Fruit fly (Drosophila melanogaster): ENCODE results near the gene CG5225.

Gene CG5225

DNA sequence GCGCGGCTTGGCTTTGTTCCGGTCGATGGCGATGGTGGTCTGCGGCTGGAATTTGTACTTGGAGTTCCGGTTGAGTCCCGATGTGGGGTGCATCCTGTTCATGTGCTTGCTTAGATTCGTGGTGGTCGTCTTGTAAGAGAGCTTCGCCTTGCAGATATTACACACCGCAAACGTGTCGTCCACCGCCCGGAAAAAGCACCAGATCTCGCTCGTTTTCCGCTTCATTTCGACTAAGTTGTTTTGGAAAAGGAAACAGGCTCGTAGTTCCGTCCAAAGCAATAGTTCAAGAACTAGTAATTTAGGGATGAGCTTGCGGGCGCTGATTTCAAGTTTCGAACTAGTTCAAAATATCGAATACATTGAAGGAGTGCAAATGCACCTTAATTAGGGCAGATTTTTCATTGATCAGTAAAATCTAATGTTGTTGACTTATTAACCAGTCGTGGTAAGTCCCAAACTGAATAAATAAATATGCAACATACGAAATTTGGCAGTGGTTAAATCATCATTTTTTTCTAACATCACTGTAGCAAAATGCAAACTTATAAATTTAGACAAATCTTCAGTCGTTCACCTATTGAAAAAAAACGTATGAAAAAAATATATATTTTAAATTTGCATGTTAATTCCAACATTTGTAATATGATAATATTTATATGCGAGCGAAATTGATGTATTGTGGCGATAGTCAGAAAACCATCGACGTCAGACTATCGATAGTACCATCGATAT, 14.5 kb downstream of the CG5225 start, which contains the start of the genes bdwf and Patr-1:
TSS of gene bdwf (minus strand) at position 299 of the 732 bp plus-strand sequence.
TSS of gene Patr-1 (plus strand) at position 727 of the 732 bp plus-strand sequence.
- TF ChIP-seq CTCF (optimal IDR thresholded peaks at IDR 0.05) = no peak
- no peak for TF ChIP-seq CG8478 (optimal IDR thresholded peaks at IDR 0.05)

DNA sequence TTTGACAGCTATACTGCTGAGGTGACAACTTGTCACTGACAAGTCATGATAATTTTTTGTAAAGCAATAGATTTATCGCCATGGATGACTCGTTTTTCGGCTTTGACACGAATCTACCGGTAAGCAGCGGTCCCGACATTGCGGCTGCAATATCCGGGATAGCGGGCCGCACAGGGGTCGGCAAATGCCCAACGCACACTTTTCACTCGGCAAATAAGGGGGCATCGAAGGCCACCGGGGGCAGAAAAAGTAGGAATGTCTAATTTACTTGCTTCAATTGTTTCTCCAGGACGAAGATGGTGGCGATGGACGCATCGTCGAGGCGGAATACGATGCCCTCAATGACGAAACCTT, 15.1 kb downstream of the CG5225 start:
- no peak for TF ChIP-seq CG8478 (optimal IDR thresholded peaks at IDR 0.05)
- TF ChIP-seq CTCF (optimal IDR thresholded peaks at IDR 0.05) = no peak

DNA sequence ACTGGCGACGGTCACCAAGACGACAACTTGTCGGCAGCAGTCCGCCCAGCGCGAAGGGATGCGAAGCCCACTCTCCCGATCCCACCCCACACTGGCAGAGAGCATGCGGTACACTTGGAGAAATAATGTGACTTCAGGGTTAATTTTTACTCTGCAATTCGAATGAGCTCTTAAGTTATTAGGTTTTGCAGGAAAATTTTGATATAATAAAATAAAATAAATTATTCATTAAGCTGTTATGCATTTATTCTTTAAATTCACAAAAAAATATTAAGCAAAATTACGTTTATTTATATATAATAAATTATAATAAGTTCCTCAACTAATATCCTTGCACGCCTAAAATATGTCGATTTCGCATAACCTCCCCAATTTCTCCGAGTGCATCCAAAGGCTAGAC, 20.4 kb downstream of the CG5225 start:
- TF ChIP-seq CTCF (optimal IDR thresholded peaks at IDR 0.05) (no peak), CG8478 (optimal IDR thresholded peaks at IDR 0.05) (no peak)

DNA sequence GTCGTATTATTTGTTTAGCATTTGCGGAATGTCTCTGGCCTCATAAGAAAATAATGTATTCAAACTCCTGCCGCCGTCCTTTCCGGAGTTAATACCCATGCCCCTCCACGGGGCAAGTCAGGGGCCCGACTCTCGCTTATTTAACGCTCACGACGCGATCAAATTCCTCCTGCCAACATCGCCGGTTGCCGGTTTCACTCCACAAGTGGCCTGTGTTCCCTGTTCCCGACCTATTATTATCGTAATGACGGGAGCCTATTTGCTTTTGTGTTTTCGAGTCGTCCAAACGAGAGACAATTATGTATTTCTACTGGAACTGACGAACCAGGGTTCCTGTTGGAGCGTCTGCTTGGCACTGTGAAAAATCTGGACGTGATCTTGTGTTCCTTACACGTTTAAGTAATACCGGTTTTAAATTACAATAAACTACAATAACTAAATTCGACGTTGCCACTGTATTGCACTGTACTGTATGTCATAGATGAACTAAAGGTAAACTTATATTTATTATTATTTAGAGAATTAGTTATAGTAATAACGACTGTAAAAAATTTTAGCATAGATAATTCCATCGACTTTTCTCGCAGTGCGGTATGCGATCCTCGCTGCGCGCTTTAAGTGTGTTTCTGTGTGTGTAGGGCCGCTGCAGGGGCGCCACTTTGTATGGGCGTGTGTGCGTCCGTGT, 24.1 kb downstream of the CG5225 start:
- TF ChIP-seq CG8478 (optimal IDR thresholded peaks at IDR 0.05) = no peak
- no peak for TF ChIP-seq CTCF (optimal IDR thresholded peaks at IDR 0.05)

DNA sequence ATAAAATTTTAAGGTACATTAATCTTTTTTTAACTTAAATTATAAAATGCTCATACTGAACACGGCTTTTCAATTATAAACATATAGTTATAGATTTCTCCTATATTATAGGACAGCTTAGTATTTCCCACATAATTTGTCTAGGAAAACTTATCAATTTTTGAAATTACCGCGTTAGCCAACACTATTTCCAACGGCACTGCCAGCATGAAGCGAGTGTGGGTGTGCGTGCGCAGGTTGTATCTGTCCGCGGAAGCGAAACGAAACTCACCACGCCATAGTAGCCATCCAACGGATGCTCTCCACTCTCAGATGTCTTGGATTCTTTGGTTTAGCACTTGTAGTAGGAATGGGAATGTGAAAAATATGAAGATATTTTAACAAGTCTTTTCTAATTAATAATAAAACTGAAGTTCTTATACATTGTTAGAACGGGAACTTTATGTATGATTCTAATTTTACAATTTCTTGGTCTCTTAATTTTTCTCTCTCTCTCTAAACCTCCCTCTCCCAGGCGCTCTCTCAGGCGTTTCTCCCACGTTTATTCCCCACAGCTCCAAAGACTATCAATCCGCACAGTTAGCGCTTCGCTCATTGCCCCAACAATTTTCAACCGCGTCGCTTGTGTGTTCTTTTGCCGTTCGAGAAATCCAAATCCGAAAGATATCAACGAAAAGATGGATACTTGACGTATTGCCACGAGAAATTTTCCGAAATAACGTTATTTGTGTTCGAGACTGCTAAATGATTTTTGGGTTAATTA, 25.1 kb downstream of the CG5225 start, which contains the start of gene Dad:
TSS of gene Dad (plus strand) at position 593 of the 763 bp plus-strand sequence.
- TF ChIP-seq CG8478 (optimal IDR thresholded peaks at IDR 0.05) (no peak), CTCF (optimal IDR thresholded peaks at IDR 0.05) (no peak)

DNA sequence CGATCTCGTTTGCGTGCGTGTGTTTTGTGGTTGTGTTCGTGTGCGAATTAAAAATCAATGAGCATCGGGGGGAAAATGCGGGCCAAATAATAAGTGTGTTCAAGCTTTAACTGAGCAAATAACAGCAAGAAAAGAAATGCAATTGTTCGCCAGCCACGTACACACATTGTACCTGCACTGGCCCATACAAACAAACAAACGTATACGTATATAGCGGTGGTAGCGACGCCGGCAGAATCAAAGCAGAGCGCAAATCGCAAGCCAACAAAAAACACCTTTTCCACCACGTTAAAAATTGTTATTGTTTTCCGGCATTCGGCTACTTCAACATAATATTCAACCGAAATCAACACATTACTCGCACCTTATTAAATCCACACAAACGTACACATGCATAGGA, 26.0 kb downstream of the CG5225 start:
- TF ChIP-seq CG8478 (optimal IDR thresholded peaks at IDR 0.05) = no peak
- no peak for TF ChIP-seq CTCF (optimal IDR thresholded peaks at IDR 0.05)

DNA sequence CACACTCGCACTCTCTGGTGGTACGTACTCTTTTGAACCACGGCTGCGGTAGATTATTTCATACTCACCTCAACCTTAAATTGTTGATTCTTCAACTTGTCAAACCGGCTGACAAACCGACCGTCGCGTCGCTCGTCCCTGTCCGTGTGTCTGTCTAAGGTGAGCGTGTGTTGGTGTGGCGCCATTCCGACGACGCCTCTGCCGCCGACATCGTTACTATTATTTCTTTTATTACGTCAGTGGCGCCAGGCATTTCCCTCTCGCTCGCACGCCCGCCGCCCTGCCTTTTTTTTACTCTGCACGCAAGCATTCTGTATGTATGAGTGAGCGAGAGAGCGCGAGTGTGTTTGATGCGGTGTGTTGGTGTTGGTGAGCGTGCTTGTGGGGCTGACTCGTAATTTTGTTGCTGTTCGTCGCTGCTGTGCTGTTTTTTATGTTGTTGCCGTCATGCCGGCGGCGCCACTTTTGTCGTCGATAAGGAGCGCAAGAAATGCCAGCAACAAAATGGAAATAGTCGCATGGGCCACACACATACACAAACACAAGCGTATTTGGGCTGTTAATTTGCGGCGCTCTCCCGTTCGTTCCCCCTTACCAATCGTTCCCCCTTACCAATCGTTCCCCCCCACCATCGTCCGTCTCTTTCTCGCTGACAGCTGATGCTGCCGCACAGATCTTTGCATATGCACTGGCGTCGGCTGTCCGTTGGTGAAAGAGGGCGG, 27.9 kb downstream of the CG5225 start:
- TF ChIP-seq CTCF (optimal IDR thresholded peaks at IDR 0.05) (peak; percentile 20 to 32), CG8478 (optimal IDR thresholded peaks at IDR 0.05) (no peak)

DNA sequence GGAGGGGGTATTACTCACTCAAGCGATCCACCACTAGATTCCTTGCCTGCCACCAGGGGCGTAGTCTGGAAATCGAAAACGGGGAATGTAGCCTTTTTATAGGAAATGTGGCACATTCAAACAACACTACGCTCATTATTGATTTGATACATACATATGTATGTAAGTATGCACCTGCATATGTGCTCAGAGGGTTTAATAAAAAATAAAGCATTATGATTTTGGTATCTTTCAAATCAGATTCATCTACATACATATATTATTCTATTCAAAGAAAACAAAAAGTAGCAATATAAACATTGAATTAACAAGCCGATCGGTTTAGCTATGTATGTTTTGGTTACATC, 28.4 kb downstream of the CG5225 start:
- TF ChIP-seq CG8478 (optimal IDR thresholded peaks at IDR 0.05) (no peak), CTCF (optimal IDR thresholded peaks at IDR 0.05) (no peak)

DNA sequence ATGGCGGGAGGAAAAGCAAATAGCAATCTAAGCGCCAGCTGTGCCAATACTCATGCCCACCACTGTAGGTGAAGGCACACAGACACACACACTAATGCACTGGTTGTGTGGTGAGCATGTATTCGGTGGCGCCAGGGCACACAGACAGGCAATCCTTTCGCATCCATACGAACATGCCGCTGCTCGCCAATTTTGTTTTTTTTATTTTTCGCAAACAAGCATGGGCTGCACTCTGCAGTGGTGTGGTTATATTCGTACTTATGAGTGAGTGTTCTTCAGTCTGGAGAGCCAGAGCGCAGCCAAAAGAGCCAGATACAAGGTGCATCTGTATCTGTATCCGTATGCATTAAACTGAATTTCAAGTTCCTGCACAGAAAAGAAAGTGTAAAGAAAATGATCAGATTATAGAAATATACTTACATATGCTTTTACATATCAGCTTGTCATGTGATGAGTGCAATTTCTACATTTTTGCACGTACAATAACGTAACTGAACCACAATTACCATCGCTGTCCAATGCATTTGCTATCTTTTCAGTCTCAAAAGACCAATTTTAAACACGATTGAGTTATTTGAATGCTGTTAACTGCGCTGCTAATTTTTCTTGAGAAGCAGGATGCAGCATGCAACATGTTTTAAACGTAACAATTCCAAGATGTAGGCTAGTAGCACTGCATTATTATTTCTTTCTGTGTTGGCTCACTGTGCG, 30.8 kb downstream of the CG5225 start:
- TF ChIP-seq CG8478 (optimal IDR thresholded peaks at IDR 0.05) (no peak), CTCF (optimal IDR thresholded peaks at IDR 0.05) (no peak)

DNA sequence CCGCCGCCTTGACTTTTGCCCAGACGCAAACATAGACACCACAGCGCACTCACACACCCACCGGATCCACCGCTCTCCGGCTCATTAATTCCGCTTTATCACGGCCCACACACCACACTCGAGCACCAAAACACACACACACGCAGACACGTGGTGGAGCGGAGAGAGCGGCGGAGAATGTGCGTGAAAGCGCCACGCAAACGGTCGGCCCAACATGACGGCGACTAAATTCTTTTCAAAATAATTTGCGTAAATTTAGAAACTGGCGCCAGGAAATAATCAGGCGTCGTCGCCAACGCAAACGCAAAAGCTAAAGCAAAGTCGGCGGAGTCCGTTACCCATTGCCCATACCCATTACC, 31.3 kb downstream of the CG5225 start:
- no peak for TF ChIP-seq CG8478 (optimal IDR thresholded peaks at IDR 0.05)
- TF ChIP-seq CTCF (optimal IDR thresholded peaks at IDR 0.05) = no peak

DNA sequence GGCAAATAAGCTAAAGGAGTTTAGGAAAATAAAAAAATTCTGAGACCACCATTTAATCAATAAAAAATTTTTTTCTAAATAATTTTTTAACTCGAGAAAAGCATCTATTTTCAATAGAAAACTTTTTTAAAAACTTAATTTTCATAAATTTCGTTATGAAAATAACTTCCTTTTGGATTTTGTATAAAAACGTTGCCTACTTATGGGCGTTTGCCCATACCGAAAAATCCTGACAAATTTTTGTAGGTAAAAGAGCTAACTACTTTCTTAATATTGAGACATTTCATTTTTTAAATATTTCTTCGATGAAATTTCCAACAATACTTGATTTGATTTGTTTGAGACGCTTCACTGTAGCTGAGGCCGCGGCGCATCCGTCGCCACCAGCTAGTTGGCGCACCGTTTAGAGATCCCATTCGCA, 31.8 kb downstream of the CG5225 start:
- TF ChIP-seq CTCF (optimal IDR thresholded peaks at IDR 0.05) (no peak), CG8478 (optimal IDR thresholded peaks at IDR 0.05) (no peak)

DNA sequence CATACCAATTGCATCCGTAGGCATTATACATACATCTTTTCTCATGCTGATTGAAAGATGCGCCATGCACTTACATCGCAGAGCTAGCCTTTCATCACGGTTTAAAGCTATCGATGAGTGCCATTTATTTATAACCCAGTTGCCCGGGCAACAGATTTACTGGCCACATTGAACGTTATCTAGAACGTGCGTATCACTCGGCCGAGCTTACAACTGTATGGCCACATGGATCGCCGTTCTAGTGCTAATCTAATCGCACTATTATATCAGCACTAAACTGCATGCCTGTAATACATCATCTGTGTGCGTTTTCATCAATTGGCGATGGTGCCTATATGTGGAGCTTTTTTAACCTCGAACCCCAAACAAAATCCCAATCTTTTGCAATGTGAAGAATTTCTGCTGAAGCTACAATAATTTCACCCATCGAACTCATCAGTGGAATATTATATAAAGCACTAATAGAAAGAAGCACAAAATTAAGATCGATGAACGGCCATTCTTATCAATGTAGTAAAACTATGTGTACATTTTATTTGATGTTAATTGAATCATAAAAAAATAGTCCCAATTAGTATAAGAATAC, 32.4 kb downstream of the CG5225 start:
- TF ChIP-seq CG8478 (optimal IDR thresholded peaks at IDR 0.05) (no peak), CTCF (optimal IDR thresholded peaks at IDR 0.05) (no peak)

DNA sequence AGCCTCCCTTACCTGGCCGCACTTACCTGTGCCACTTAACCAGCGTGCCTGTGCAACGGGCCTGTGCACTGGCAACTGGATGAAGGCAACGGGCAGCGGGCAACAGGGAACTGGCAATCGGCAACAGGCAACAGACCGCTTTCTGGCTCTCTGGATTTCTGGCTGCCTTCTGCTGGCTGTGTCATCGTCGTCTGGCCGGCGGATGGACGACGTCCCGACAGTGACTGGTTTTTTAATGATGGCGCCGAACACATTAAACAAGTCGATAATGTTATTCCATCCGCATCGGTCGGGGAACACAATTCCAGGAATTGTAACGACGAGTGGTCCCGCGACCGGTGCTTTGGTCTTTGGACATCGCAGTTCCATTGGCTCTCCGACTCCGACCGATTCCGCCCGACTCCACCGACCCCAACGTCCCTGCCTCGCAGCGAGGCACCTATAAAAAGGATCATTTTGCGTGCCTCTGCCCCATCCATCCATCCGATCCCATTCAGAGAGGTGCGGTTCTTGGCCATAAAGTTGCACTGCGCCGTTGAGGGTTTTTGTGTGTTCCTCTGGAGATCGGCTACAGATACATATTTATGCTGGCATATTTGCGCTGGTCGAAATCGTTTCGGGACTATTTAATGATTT, 33.4 kb downstream of the CG5225 start:
- TF ChIP-seq CG8478 (optimal IDR thresholded peaks at IDR 0.05) (no peak), CTCF (optimal IDR thresholded peaks at IDR 0.05) (no peak)

DNA sequence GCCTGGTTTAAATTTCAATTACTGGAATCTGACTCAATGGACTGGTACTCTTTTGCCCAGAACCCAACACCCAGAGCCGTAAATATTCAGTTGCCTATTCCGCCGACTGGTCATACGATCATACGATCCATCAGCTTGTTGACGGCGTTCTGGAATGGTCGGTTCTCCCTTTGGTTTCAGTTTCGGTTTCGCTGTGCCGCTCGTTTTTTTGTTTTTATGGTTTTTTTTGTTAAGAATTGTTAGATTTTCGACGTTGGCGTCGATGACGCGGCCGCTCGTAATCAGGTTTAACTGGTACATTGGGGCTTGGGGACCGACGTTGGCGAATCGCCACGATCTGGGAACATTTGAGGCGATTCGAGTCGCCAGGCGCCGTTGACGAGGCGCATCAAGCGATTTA, 34.2 kb downstream of the CG5225 start:
- TF ChIP-seq CG8478 (optimal IDR thresholded peaks at IDR 0.05) (no peak), CTCF (optimal IDR thresholded peaks at IDR 0.05) (no peak)

Measured in S2 (cell line).